Fruit fly (Drosophila melanogaster) whole organism, prepupa: Measurements from ENCODE around the gene elav.
A peak's percentile ranks its signal among the peaks of the same experiment; 100 is the strongest.

ENCODE experiments used
- CG10631 ChIP-seq: fragments of 200-800 bp; sonication (Bioruptor generic); optimal IDR thresholded peaks from 2 replicates; lab custom pipeline; 2016; ENCODE audit warnings: missing biosample characterization, missing genetic modification characterization
- CG10669 ChIP-seq: fragments of 200-800 bp; sonication (Bioruptor generic); optimal IDR thresholded peaks from 3 replicates; lab custom pipeline; 2018; ENCODE audit warnings: missing biosample characterization, mild to moderate bottlenecking, missing genetic modification characterization, moderate library complexity
- CG11294 ChIP-seq: fragments of 200-800 bp; sonication (Bioruptor generic); IDR thresholded peaks from 2 replicates; pipeline ENCODE4 v1.3.6; 2022; ENCODE audit warnings: missing biosample characterization, missing genetic modification characterization
- CG11762 ChIP-seq: fragments of 200-800 bp; sonication (Bioruptor generic); optimal IDR thresholded peaks from 3 replicates; lab custom pipeline; 2016; ENCODE audit warnings: missing biosample characterization, missing genetic modification characterization; ENCODE audit not compliant: insufficient read depth
- CG11902 ChIP-seq: fragments of 200-800 bp; sonication (Bioruptor generic); optimal IDR thresholded peaks from 3 replicates; lab custom pipeline; 2016; ENCODE audit warnings: missing biosample characterization, missing genetic modification characterization
- CG15336 ChIP-seq: fragments of 200-800 bp; sonication (Bioruptor generic); IDR thresholded peaks from 2 replicates; pipeline ENCODE4 v1.3.6; 2022; ENCODE audit warnings: missing biosample characterization, missing genetic modification characterization
- CG1621 ChIP-seq: fragments of 200-800 bp; sonication (Bioruptor generic); optimal IDR thresholded peaks from 3 replicates; lab custom pipeline; 2018; ENCODE audit warnings: missing biosample characterization, mild to moderate bottlenecking, missing genetic modification characterization
- CG16779 ChIP-seq: fragments of 200-800 bp; sonication (Bioruptor generic); optimal IDR thresholded peaks from 3 replicates; lab custom pipeline; 2017; ENCODE audit warnings: missing biosample characterization, mild to moderate bottlenecking, missing genetic modification characterization
- CG3032 ChIP-seq: fragments of 200-800 bp; optimal IDR thresholded peaks from 2 replicates; lab custom pipeline; 2019; ENCODE audit warnings: missing biosample characterization, mild to moderate bottlenecking, missing genetic modification characterization, moderate library complexity
- CG31627 ChIP-seq: fragments of 200-800 bp; sonication (Bioruptor generic); optimal IDR thresholded peaks from 3 replicates; lab custom pipeline; 2016; ENCODE audit warnings: missing biosample characterization, missing genetic modification characterization
- CG32006 ChIP-seq: fragments of 200-800 bp; sonication (Bioruptor generic); optimal IDR thresholded peaks from 3 replicates; lab custom pipeline; 2017; ENCODE audit warnings: missing biosample characterization, mild to moderate bottlenecking, missing genetic modification characterization
- CG3919 ChIP-seq: fragments of 200-800 bp; sonication (Bioruptor generic); optimal IDR thresholded peaks from 3 replicates; lab custom pipeline; 2016; ENCODE audit warnings: missing biosample characterization, missing genetic modification characterization
- CG6276 ChIP-seq: fragments of 200-800 bp; sonication (Bioruptor generic); optimal IDR thresholded peaks from 2 replicates; lab custom pipeline; 2017; ENCODE audit warnings: missing biosample characterization, mild to moderate bottlenecking, missing genetic modification characterization
- CG6792 ChIP-seq: fragments of 200-800 bp; sonication (Bioruptor generic); optimal IDR thresholded peaks from 3 replicates; lab custom pipeline; 2016; ENCODE audit warnings: missing biosample characterization, missing genetic modification characterization
- CG6808 ChIP-seq: fragments of 200-800 bp; sonication (Bioruptor generic); optimal IDR thresholded peaks from 3 replicates; lab custom pipeline; 2017; ENCODE audit warnings: missing biosample characterization, missing genetic modification characterization, mild to moderate bottlenecking, moderate library complexity, missing genetic modification reagents
- CG6854 ChIP-seq: fragments of 200-800 bp; sonication (Bioruptor generic); optimal IDR thresholded peaks from 2 replicates; lab custom pipeline; 2017; ENCODE audit warnings: missing biosample characterization, mild to moderate bottlenecking, missing genetic modification characterization
- CG7368 ChIP-seq: fragments of 200-800 bp; sonication (Bioruptor generic); optimal IDR thresholded peaks from 3 replicates; lab custom pipeline; 2016; ENCODE audit warnings: missing biosample characterization, missing genetic modification characterization
- CG8319 ChIP-seq: fragments of 200-800 bp; sonication (Bioruptor generic); optimal IDR thresholded peaks from 3 replicates; lab custom pipeline; 2016; ENCODE audit warnings: missing biosample characterization, missing genetic modification characterization
- CG9139 ChIP-seq: fragments of 200-800 bp; sonication (Bioruptor generic); optimal IDR thresholded peaks from 3 replicates; lab custom pipeline; 2017; ENCODE audit warnings: missing biosample characterization, mild to moderate bottlenecking, missing genetic modification characterization
- Eip75B ChIP-seq: fragments of 200-800 bp; sonication (Bioruptor generic); optimal IDR thresholded peaks from 3 replicates; lab custom pipeline; 2016; ENCODE audit warnings: missing biosample characterization, missing genetic modification characterization
- Eip78C ChIP-seq: fragments of 200-800 bp; sonication (Bioruptor generic); peaks from one replicate; lab custom pipeline; 2016; ENCODE audit warnings: missing biosample characterization, missing genetic modification characterization
- Ets96B ChIP-seq: fragments of 200-800 bp; optimal IDR thresholded peaks from 2 replicates; lab custom pipeline; 2019; ENCODE audit warnings: missing biosample characterization, mild to moderate bottlenecking, missing genetic modification characterization, moderate library complexity
- Gug ChIP-seq: fragments of 200-800 bp; sonication (Bioruptor generic); IDR thresholded peaks from 2 replicates; pipeline ENCODE4 v1.3.6; 2022; ENCODE audit warnings: missing biosample characterization, missing genetic modification characterization
- Hr39 ChIP-seq: fragments of 200-800 bp; sonication (Bioruptor generic); optimal IDR thresholded peaks from 2 replicates; lab custom pipeline; 2016; ENCODE audit warnings: missing biosample characterization, missing genetic modification characterization
- Hr4 ChIP-seq: fragments of 200-800 bp; sonication (Bioruptor generic); optimal IDR thresholded peaks from 3 replicates; lab custom pipeline; 2016; ENCODE audit warnings: missing biosample characterization, missing genetic modification characterization
- Lpt ChIP-seq: fragments of 200-800 bp; sonication (Bioruptor generic); optimal IDR thresholded peaks from 3 replicates; lab custom pipeline; 2016; ENCODE audit warnings: missing biosample characterization, missing genetic modification characterization
- Met ChIP-seq: fragments of 200-800 bp; sonication (Bioruptor generic); optimal IDR thresholded peaks from 3 replicates; lab custom pipeline; 2016; ENCODE audit warnings: missing biosample characterization, missing genetic modification characterization
- OdsH ChIP-seq: fragments of 200-800 bp; sonication (Bioruptor generic); optimal IDR thresholded peaks from 3 replicates; lab custom pipeline; 2016; ENCODE audit warnings: missing biosample characterization, missing genetic modification characterization
- Sox14 ChIP-seq: fragments of 200-800 bp; sonication (Bioruptor generic); optimal IDR thresholded peaks from 3 replicates; lab custom pipeline; 2016; ENCODE audit warnings: missing biosample characterization, missing genetic modification characterization
- Sox15 ChIP-seq: fragments of 200-800 bp; sonication (Bioruptor generic); optimal IDR thresholded peaks from 3 replicates; lab custom pipeline; 2016; ENCODE audit warnings: missing biosample characterization, missing genetic modification characterization
- achi ChIP-seq: fragments of 200-800 bp; sonication (Bioruptor generic); optimal IDR thresholded peaks from 3 replicates; lab custom pipeline; 2016; ENCODE audit warnings: missing biosample characterization, missing genetic modification characterization
- dac ChIP-seq: fragments of 200-800 bp; sonication (Bioruptor generic); optimal IDR thresholded peaks from 2 replicates; lab custom pipeline; 2017; ENCODE audit warnings: missing biosample characterization, mild to moderate bottlenecking, missing genetic modification characterization
- dsx ChIP-seq: fragments of 200-800 bp; optimal IDR thresholded peaks from 3 replicates; lab custom pipeline; 2019; ENCODE audit warnings: missing biosample characterization, mild to moderate bottlenecking, missing genetic modification characterization, moderate library complexity; ENCODE audit not compliant: poor library complexity, severe bottlenecking
- eg ChIP-seq: fragments of 200-800 bp; sonication (Bioruptor generic); IDR thresholded peaks from 3 replicates; pipeline ENCODE4 v1.3.6; 2022; ENCODE audit warnings: missing biosample characterization, missing genetic modification characterization
- fd59A ChIP-seq: fragments of 200-800 bp; sonication (Bioruptor generic); optimal IDR thresholded peaks from 2 replicates; lab custom pipeline; 2017; ENCODE audit warnings: missing biosample characterization, mild to moderate bottlenecking, missing genetic modification characterization, missing genetic modification reagents
- fd85E ChIP-seq: fragments of 200-800 bp; sonication (Bioruptor generic); optimal IDR thresholded peaks from 3 replicates; lab custom pipeline; 2016; ENCODE audit warnings: missing biosample characterization, missing genetic modification characterization
- fkh ChIP-seq: fragments of 200-800 bp; sonication (Bioruptor generic); optimal IDR thresholded peaks from 3 replicates; lab custom pipeline; 2017; ENCODE audit warnings: missing biosample characterization, mild to moderate bottlenecking, missing genetic modification characterization, moderate library complexity
- net ChIP-seq: fragments of 200-800 bp; sonication (Bioruptor generic); optimal IDR thresholded peaks from 3 replicates; lab custom pipeline; 2016; ENCODE audit warnings: missing biosample characterization, missing genetic modification characterization
- pdm3 ChIP-seq: fragments of 200-800 bp; sonication (Bioruptor generic); optimal IDR thresholded peaks from 3 replicates; lab custom pipeline; 2016; ENCODE audit warnings: missing biosample characterization, missing genetic modification characterization
- salr ChIP-seq, 2 experiments: fragments of 200-800 bp; sonication (Bioruptor generic); optimal IDR thresholded peaks; 3 replicates each; lab custom pipeline; 2016 to 2018; ENCODE audit warnings: missing biosample characterization in 2 of 2, missing genetic modification characterization in 2 of 2, mild to moderate bottlenecking in 1 of 2
- spab ChIP-seq: fragments of 200-800 bp; sonication (Bioruptor generic); optimal IDR thresholded peaks from 2 replicates; lab custom pipeline; 2017; ENCODE audit warnings: missing biosample characterization, mild to moderate bottlenecking, missing genetic modification characterization, missing genetic modification reagents
- svp ChIP-seq: fragments of 200-800 bp; sonication (Bioruptor generic); peaks from one replicate; lab custom pipeline; 2016; ENCODE audit warnings: missing biosample characterization, missing genetic modification characterization
- topi ChIP-seq: fragments of 200-800 bp; sonication (Bioruptor generic); optimal IDR thresholded peaks from 3 replicates; lab custom pipeline; 2016; ENCODE audit warnings: missing biosample characterization, missing genetic modification characterization
- vri ChIP-seq: fragments of 200-800 bp; sonication (Bioruptor generic); optimal IDR thresholded peaks from 3 replicates; lab custom pipeline; 2016; ENCODE audit warnings: missing biosample characterization, mild to moderate bottlenecking, missing genetic modification characterization

Gene elav

DNA sequence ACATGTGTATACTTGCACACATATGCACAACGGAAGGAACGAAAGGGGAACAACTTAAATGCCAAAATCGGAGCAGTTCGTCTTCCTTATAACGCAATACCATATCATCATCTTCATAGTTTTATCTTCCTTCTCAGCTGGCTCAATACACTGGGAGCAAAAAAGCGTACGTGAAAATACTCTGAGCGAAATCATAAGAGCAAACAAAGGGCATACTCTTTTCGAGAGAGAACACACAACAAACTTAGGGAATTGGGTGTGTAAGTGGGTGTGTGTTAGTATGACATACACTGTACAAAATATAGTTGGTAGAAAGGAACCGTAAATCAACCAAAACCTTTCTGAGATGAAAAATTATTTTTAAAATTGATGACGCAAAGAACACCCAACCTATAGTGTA lies 10.5 kb downstream of the elav start:
- TF ChIP-seq Eip78C (GFP tag; lab: Kevin White, UChicago) (peak; percentile 67), Gug (no peak), svp (GFP tag; lab: Kevin White, UChicago) (peak; percentile 25)
- TF ChIP-seq, all 60 proteins: peak for 2

DNA sequence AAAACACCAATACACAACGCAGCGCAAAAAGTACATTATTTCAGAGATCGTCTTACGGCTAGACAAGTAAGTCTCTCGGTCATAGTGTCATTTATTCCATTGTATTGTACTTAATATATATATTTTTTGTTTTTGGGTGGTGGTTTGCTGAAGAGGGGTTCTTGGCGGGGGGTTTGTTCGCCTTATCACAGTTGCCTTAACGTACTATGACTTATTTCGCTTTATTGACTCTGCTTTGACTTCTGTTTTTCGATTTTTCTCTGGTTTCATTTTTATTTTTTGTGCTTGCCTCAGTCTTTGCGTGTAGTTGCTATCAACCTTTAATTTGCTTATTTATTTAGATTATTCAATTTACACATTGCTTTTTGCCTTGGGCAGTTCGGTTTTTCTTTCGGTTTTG lies 12.5 kb downstream of the elav start:
- no peak for TF ChIP-seq spab (GFP tag; lab: Kevin White, UChicago)
- TF ChIP-seq vri = peak; percentile 55
- TF ChIP-seq svp (GFP tag; lab: Kevin White, UChicago) = peak; percentile 94
- no peak for TF ChIP-seq CG16779 (tag; lab: Kevin White, UChicago)
- no peak for TF ChIP-seq net (GFP tag; lab: Kevin White, UChicago)
- no peak for TF ChIP-seq Met
- TF ChIP-seq CG10669 (GFP tag; lab: Kevin White, UChicago) = no peak
- no peak for TF ChIP-seq CG6808 (GFP tag; lab: Kevin White, UChicago)
- peak; percentile 53 for TF ChIP-seq fkh
- TF ChIP-seq eg (GFP tag; lab: Robert Waterston, UW) = no peak
- no peak for TF ChIP-seq topi (GFP tag; lab: Kevin White, UChicago)
- no peak for TF ChIP-seq CG6854 (GFP tag; lab: Kevin White, UChicago)
- no peak for TF ChIP-seq CG6276 (GFP tag; lab: Kevin White, UChicago)

DNA sequence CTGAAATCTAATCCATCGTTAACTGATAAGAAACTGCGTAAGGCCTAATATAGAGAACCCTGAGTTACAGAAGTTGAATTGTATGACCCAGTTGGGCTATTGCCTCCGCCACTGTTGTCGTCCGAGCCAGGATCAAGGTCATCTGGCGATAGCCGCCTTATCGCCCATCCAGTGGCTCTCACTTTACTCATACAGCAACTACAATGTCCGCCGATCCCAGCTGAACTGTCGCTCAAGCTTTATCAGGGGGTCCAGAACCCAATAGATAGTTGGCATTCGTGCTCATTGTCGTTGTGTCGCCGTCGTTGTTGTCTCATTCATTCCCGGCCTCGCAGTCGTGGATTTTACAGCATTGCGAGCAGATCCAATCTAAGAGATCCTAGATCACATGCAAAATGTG lies 13.9 kb downstream of the elav start, which contains the start of gene arg:
Gene arg, plus strand, starts transcription at position 319 of the 400 bp plus-strand sequence.
- TF ChIP-seq dsx (GFP tag; lab: Kevin White, UChicago) = peak; percentile 55
- peak; percentile 82 for TF ChIP-seq svp (GFP tag; lab: Kevin White, UChicago)
- TF ChIP-seq Lpt (GFP tag; lab: Kevin White, UChicago) = no peak

DNA sequence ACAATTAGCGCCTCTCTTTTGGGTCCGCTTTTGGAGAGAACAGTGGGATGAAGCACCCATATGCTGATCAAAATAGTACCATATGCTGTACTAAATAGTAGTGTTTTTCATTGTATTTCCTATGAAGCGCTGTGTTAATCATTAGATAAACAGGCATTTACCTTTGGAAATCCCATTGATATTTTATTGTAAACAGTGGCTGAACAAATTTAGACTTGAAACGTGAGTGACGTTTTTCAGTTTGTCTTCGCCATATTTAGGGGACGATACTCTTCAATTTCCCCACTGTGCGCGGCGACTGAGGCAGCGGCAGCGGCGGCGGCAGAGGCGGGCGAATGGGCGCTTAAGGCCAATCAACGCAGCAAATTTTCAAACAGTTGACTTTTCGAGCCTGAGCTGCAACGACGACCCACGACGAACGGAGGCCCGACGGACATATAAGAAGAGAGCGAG lies 23.4 kb downstream of the elav start:
- TF ChIP-seq Sox14 (GFP tag; lab: Kevin White, UChicago) = peak; percentile 79
- peak; percentile 64 for TF ChIP-seq CG6792
- TF ChIP-seq dac (GFP tag; lab: Kevin White, UChicago) = peak; percentile 74
- peak; percentile 72 for TF ChIP-seq Ets96B
- TF ChIP-seq eg (GFP tag; lab: Robert Waterston, UW) = peak; percentile 80
- peak; percentile 50 for TF ChIP-seq CG8319 (GFP tag; lab: Kevin White, UChicago)
- TF ChIP-seq CG11294 = peak; percentile 71; the same call in 1 of the 2 replicates
- no peak for TF ChIP-seq CG3919
- TF ChIP-seq OdsH (GFP tag; lab: Kevin White, UChicago) = no peak
- peak; percentile 68 for TF ChIP-seq achi (GFP tag; lab: Kevin White, UChicago)
- TF ChIP-seq Eip78C (GFP tag; lab: Kevin White, UChicago) = peak; percentile 95
- TF ChIP-seq CG16779 (tag; lab: Kevin White, UChicago) = peak; percentile 41
- TF ChIP-seq spab (GFP tag; lab: Kevin White, UChicago) = peak; percentile 50
- TF ChIP-seq CG10631 (GFP tag; lab: Kevin White, UChicago) = peak; percentile 51
- TF ChIP-seq pdm3 = no peak
- TF ChIP-seq CG11762 (GFP tag; lab: Kevin White, UChicago) = peak; percentile 42
- TF ChIP-seq fd85E (GFP tag; lab: Kevin White, UChicago) = peak; percentile 3
- peak in 1 of 2 experiments; percentile 24 for TF ChIP-seq salr (GFP tag; optimal IDR thresholded peaks at IDR 0.05; lab: Kevin White, UChicago)
- TF ChIP-seq Sox15 (GFP tag; lab: Kevin White, UChicago) = peak; percentile 53
- peak; percentile 90 for TF ChIP-seq fkh
- TF ChIP-seq CG1621 (tag; lab: Kevin White, UChicago) = no peak
- TF ChIP-seq Lpt (GFP tag; lab: Kevin White, UChicago) = peak; percentile 70
- no peak for TF ChIP-seq Hr39 (GFP tag; lab: Kevin White, UChicago)
- TF ChIP-seq net (GFP tag; lab: Kevin White, UChicago) = peak; percentile 83
- TF ChIP-seq CG6808 (GFP tag; lab: Kevin White, UChicago) = peak; percentile 71
- peak; percentile 70 for TF ChIP-seq dsx (GFP tag; lab: Kevin White, UChicago)
- peak; percentile 82 for TF ChIP-seq CG15336 (GFP tag; lab: Robert Waterston, UW)
- no peak for TF ChIP-seq CG9139
- TF ChIP-seq CG7368 = peak; percentile 46
- TF ChIP-seq CG10669 (GFP tag; lab: Kevin White, UChicago) = peak; percentile 74
- TF ChIP-seq CG6854 (GFP tag; lab: Kevin White, UChicago) = peak; percentile 7
- peak; percentile 10 for TF ChIP-seq CG11902 (GFP tag; lab: Kevin White, UChicago)
- peak; percentile 71 for TF ChIP-seq CG3032 (tag; lab: Kevin White, UChicago)
- TF ChIP-seq CG31627 (GFP tag; lab: Kevin White, UChicago) = peak; percentile 67
- peak; percentile 62 for TF ChIP-seq fd59A (GFP tag; lab: Kevin White, UChicago)
- TF ChIP-seq CG32006 (GFP tag; lab: Kevin White, UChicago) = peak; percentile 90
- TF ChIP-seq Eip75B (GFP tag; lab: Kevin White, UChicago) = no peak
- peak; percentile 84 for TF ChIP-seq Hr4 (GFP tag; lab: Kevin White, UChicago)
